Fruit fly (Drosophila melanogaster) whole organism, embryonic: ENCODE results near the gene Kah.

ENCODE experiments used
- B-H1 ChIP-seq: fragments of 200-800 bp; sonication (Bioruptor generic); IDR thresholded peaks from 3 replicates; pipeline ENCODE4 v1.3.6; 2022; ENCODE audit warnings: missing biosample characterization, missing genetic modification characterization
- Blimp-1 ChIP-seq: fragments of 200-800 bp; sonication (Bioruptor generic); optimal IDR thresholded peaks from 3 replicates; lab custom pipeline; 2018; ENCODE audit warnings: missing biosample characterization, missing genetic modification characterization, mild to moderate bottlenecking, moderate library complexity, missing genetic modification reagents
- CG10321 ChIP-seq: fragments of 200-800 bp; sonication (Bioruptor generic); IDR thresholded peaks from 2 replicates; pipeline ENCODE4 v1.3.6; 2022; ENCODE audit warnings: missing biosample characterization, missing genetic modification characterization
- CG10543 ChIP-seq: fragments of 200-800 bp; sonication (Bioruptor generic); optimal IDR thresholded peaks from 3 replicates; lab custom pipeline; 2017; ENCODE audit warnings: missing biosample characterization, mild to moderate bottlenecking, missing genetic modification characterization, moderate library complexity
- CG11696 ChIP-seq: fragments of 200-800 bp; sonication (Bioruptor generic); IDR thresholded peaks from 2 replicates; pipeline ENCODE4 v1.3.6; 2022; ENCODE audit warnings: missing biosample characterization, missing genetic modification characterization
- CG12236 ChIP-seq: fragments of 200-800 bp; sonication (Bioruptor generic); optimal IDR thresholded peaks from 2 replicates; lab custom pipeline; 2016; ENCODE audit warnings: missing biosample characterization, missing genetic modification characterization
- CG14965 ChIP-seq: fragments of 200-800 bp; sonication (Bioruptor generic); optimal IDR thresholded peaks from 2 replicates; lab custom pipeline; 2016; ENCODE audit warnings: missing biosample characterization, missing genetic modification characterization, borderline replicate concordance
- CG15269 ChIP-seq: fragments of 200-800 bp; sonication (Bioruptor generic); optimal IDR thresholded peaks from 2 replicates; lab custom pipeline; 2018; ENCODE audit warnings: missing biosample characterization, mild to moderate bottlenecking, missing genetic modification characterization, moderate library complexity
- CG1832 ChIP-seq: fragments of 200-800 bp; sonication (Bioruptor generic); optimal IDR thresholded peaks from 2 replicates; lab custom pipeline; 2017; ENCODE audit warnings: missing biosample characterization, mild to moderate bottlenecking, missing genetic modification characterization, inconsistent platforms
- CG18476 ChIP-seq: fragments of 200-800 bp; sonication (Bioruptor generic); optimal IDR thresholded peaks from 2 replicates; lab custom pipeline; 2016; ENCODE audit warnings: missing biosample characterization, mild to moderate bottlenecking, missing genetic modification characterization
- CG2116 ChIP-seq: fragments of 200-800 bp; sonication (Bioruptor generic); optimal IDR thresholded peaks from 3 replicates; lab custom pipeline; 2018; ENCODE audit warnings: missing biosample characterization, mild to moderate bottlenecking, missing genetic modification characterization
- CG31224 ChIP-seq: fragments of 200-800 bp; sonication (Bioruptor generic); IDR thresholded peaks from 2 replicates; pipeline ENCODE4 v1.3.6; 2022; ENCODE audit warnings: missing biosample characterization, missing genetic modification characterization
- CG34224 ChIP-seq: fragments of 200-800 bp; sonication (Bioruptor generic); IDR thresholded peaks from 3 replicates; pipeline ENCODE4 v1.3.6; 2022; ENCODE audit warnings: missing biosample characterization, missing genetic modification characterization; ENCODE audit not compliant: partially characterized antibody
- CG34422 ChIP-seq: fragments of 200-800 bp; sonication (Bioruptor generic); IDR thresholded peaks from 3 replicates; pipeline ENCODE4 v1.3.6; 2022; ENCODE audit warnings: missing biosample characterization, missing genetic modification characterization
- CG4617 ChIP-seq: fragments of 200-800 bp; sonication (Bioruptor generic); optimal IDR thresholded peaks from 3 replicates; lab custom pipeline; 2016; ENCODE audit warnings: missing biosample characterization, missing genetic modification characterization, borderline replicate concordance
- CG4854 ChIP-seq: fragments of 200-800 bp; sonication (Bioruptor generic); optimal IDR thresholded peaks from 2 replicates; lab custom pipeline; 2016; ENCODE audit warnings: missing biosample characterization, missing genetic modification characterization, inconsistent platforms
- CG5953 ChIP-seq: fragments of 200-800 bp; sonication (Bioruptor generic); IDR thresholded peaks from 2 replicates; pipeline ENCODE4 v1.3.6; 2022; ENCODE audit warnings: missing biosample characterization, missing genetic modification characterization
- CG6175 ChIP-seq: fragments of 200-800 bp; sonication (Bioruptor generic); IDR thresholded peaks from 3 replicates; pipeline ENCODE4 v1.3.6; 2022; ENCODE audit warnings: missing biosample characterization, missing genetic modification characterization
- CG7556 ChIP-seq: fragments of 200-800 bp; sonication (Bioruptor generic); optimal IDR thresholded peaks from 2 replicates; lab custom pipeline; 2017; ENCODE audit warnings: missing biosample characterization, mild to moderate bottlenecking, missing genetic modification characterization
- CG7745 ChIP-seq: fragments of 200-800 bp; sonication (Bioruptor generic); optimal IDR thresholded peaks from 2 replicates; lab custom pipeline; 2018; ENCODE audit warnings: missing biosample characterization, mild to moderate bottlenecking, missing genetic modification characterization, moderate library complexity
- Dfd ChIP-seq, 2 experiments: fragments of >200 bp; optimal IDR thresholded peaks; 2 replicates each; lab custom pipeline; 2017; ENCODE audit warnings: missing biosample characterization in 2 of 2, missing genetic modification characterization in 2 of 2
- Dip2 ChIP-seq: fragments of 200-800 bp; sonication (Bioruptor generic); IDR thresholded peaks from 2 replicates; pipeline ENCODE4 v1.3.6; 2022; ENCODE audit warnings: missing biosample characterization, missing genetic modification characterization
- Eip74EF ChIP-seq, 2 experiments: fragments of 200-800 bp in 1 of 2; fragments of >200 bp in 1 of 2; sonication (Bioruptor generic) in 1 of 2; optimal IDR thresholded peaks; 2 replicates each; lab custom pipeline; 2017 to 2019; ENCODE audit warnings: missing biosample characterization in 2 of 2, missing genetic modification characterization in 2 of 2, mild to moderate bottlenecking in 1 of 2, moderate library complexity in 1 of 2
- Hr3 ChIP-seq: fragments of 200-800 bp; sonication (Bioruptor generic); optimal IDR thresholded peaks from 3 replicates; lab custom pipeline; 2016; ENCODE audit warnings: missing biosample characterization, missing genetic modification characterization
- Hr78 ChIP-seq, 2 experiments: fragments of 200-800 bp in 1 of 2; fragments of >200 bp in 1 of 2; sonication (Bioruptor generic) in 1 of 2; optimal IDR thresholded peaks; 2 replicates each; lab custom pipeline; 2017 to 2019; ENCODE audit warnings: missing biosample characterization in 2 of 2, missing genetic modification characterization in 2 of 2, mild to moderate bottlenecking in 1 of 2, moderate library complexity in 1 of 2
- NFAT ChIP-seq: fragments of 200-800 bp; sonication (Bioruptor generic); IDR thresholded peaks from 2 replicates; pipeline ENCODE4 v1.3.6; 2022; ENCODE audit warnings: missing biosample characterization, missing genetic modification characterization
- ara ChIP-seq: fragments of 200-800 bp; sonication (Bioruptor generic); IDR thresholded peaks from 2 replicates; pipeline ENCODE4 v1.3.6; 2022; ENCODE audit warnings: missing biosample characterization, missing genetic modification characterization
- br ChIP-seq: fragments of >200 bp; optimal IDR thresholded peaks from 2 replicates; lab custom pipeline; 2017
- cad ChIP-seq: fragments of >200 bp; optimal IDR thresholded peaks from 2 replicates; lab custom pipeline; 2017; ENCODE audit warnings: missing biosample characterization, missing genetic modification characterization
- ci ChIP-seq: fragments of 200-800 bp; sonication (Bioruptor generic); IDR thresholded peaks from 3 replicates; pipeline ENCODE4 v1.3.6; 2022; ENCODE audit warnings: missing biosample characterization, missing genetic modification characterization
- crc ChIP-seq: fragments of 200-800 bp; sonication (Bioruptor generic); optimal IDR thresholded peaks from 2 replicates; lab custom pipeline; 2016; ENCODE audit warnings: missing biosample characterization, missing genetic modification characterization
- dan ChIP-seq: fragments of 200-800 bp; sonication (Bioruptor generic); IDR thresholded peaks from 2 replicates; pipeline ENCODE4 v1.3.6; 2022; ENCODE audit warnings: missing biosample characterization, missing genetic modification characterization
- disco-r ChIP-seq: fragments of 200-800 bp; sonication (Bioruptor generic); optimal IDR thresholded peaks from 2 replicates; lab custom pipeline; 2016; ENCODE audit warnings: missing biosample characterization, missing genetic modification characterization
- gsb-n ChIP-seq: fragments of 200-800 bp; sonication (Bioruptor generic); optimal IDR thresholded peaks from 3 replicates; lab custom pipeline; 2018; ENCODE audit warnings: missing biosample characterization, mild to moderate bottlenecking, missing genetic modification characterization
- hkb ChIP-seq, 2 experiments: fragments of 200-800 bp in 1 of 2; fragments of >200 bp in 1 of 2; sonication (Bioruptor generic) in 1 of 2; IDR thresholded peaks in 1 of 2; optimal IDR thresholded peaks in 1 of 2; 2 replicates each; pipeline versions ENCODE4 v1.3.6 to Lab custom; 2017 to 2022; ENCODE audit warnings: missing biosample characterization in 1 of 2, missing genetic modification characterization in 1 of 2
- hth ChIP-seq: fragments of >200 bp; optimal IDR thresholded peaks from 2 replicates; lab custom pipeline; 2017; ENCODE audit warnings: inconsistent platforms
- inv ChIP-seq: fragments of 200-800 bp; sonication (Bioruptor generic); IDR thresholded peaks from 2 replicates; pipeline ENCODE4 v1.3.6; 2022; ENCODE audit warnings: missing biosample characterization, missing genetic modification characterization; ENCODE audit not compliant: partially characterized antibody
- kah ChIP-seq: fragments of 200-800 bp; sonication (Bioruptor generic); optimal IDR thresholded peaks from 2 replicates; lab custom pipeline; 2018; ENCODE audit warnings: missing biosample characterization, mild to moderate bottlenecking, missing genetic modification characterization
- kni ChIP-seq: fragments of 200-800 bp; sonication (Bioruptor generic); optimal IDR thresholded peaks from 3 replicates; lab custom pipeline; 2017; ENCODE audit warnings: mild to moderate bottlenecking, missing biosample characterization, missing genetic modification reagents, missing genetic modification characterization
- lmd ChIP-seq: fragments of 200-800 bp; sonication (Bioruptor generic); IDR thresholded peaks from 2 replicates; pipeline ENCODE4 v1.3.6; 2022; ENCODE audit warnings: missing biosample characterization, missing genetic modification characterization
- lov ChIP-seq, 2 experiments: fragments of 200-800 bp in 1 of 2; fragments of >200 bp in 1 of 2; sonication (Bioruptor generic) in 1 of 2; IDR thresholded peaks in 1 of 2; optimal IDR thresholded peaks in 1 of 2; 2 replicates in 1 of 2; 3 replicates in 1 of 2; pipeline versions ENCODE4 v1.3.6 to Lab custom; 2017 to 2022; ENCODE audit warnings: missing biosample characterization in 1 of 2, missing genetic modification characterization in 1 of 2
- nmo ChIP-seq: fragments of 200-800 bp; sonication (Bioruptor generic); optimal IDR thresholded peaks from 2 replicates; lab custom pipeline; 2018; ENCODE audit warnings: missing biosample characterization, mild to moderate bottlenecking, missing genetic modification characterization, moderate library complexity
- pros ChIP-seq: fragments of 200-800 bp; sonication (Bioruptor generic); optimal IDR thresholded peaks from 3 replicates; lab custom pipeline; 2019; ENCODE audit warnings: missing biosample characterization, mild to moderate bottlenecking, missing genetic modification characterization, moderate library complexity
- ro ChIP-seq: fragments of 200-800 bp; sonication (Bioruptor generic); IDR thresholded peaks from 2 replicates; pipeline ENCODE4 v1.3.6; 2022; ENCODE audit warnings: missing biosample characterization, missing genetic modification characterization
- row ChIP-seq: fragments of 200-800 bp; sonication (Bioruptor generic); IDR thresholded peaks from 3 replicates; pipeline ENCODE4 v1.3.6; 2022; ENCODE audit warnings: missing biosample characterization, missing genetic modification characterization
- run ChIP-seq: fragments of 200-800 bp; sonication (Bioruptor generic); optimal IDR thresholded peaks from 3 replicates; lab custom pipeline; 2018; ENCODE audit warnings: missing biosample characterization, mild to moderate bottlenecking, missing genetic modification characterization
- sd ChIP-seq: fragments of 200-800 bp; sonication (Bioruptor generic); optimal IDR thresholded peaks from 3 replicates; lab custom pipeline; 2018; ENCODE audit warnings: missing biosample characterization, mild to moderate bottlenecking, missing genetic modification characterization, moderate library complexity
- sima ChIP-seq: fragments of 200-800 bp; sonication (Bioruptor generic); optimal IDR thresholded peaks from 2 replicates; lab custom pipeline; 2016; ENCODE audit warnings: missing biosample characterization, missing genetic modification characterization
- slbo ChIP-seq: fragments of 200-800 bp; sonication (Bioruptor generic); IDR thresholded peaks from 2 replicates; pipeline ENCODE4 v1.3.6; 2022; ENCODE audit warnings: missing biosample characterization, missing genetic modification characterization
- tgo ChIP-seq: fragments of 200-800 bp; sonication (Bioruptor generic); IDR thresholded peaks from 3 replicates; pipeline ENCODE4 v1.3.6; 2022; ENCODE audit warnings: missing biosample characterization, missing genetic modification characterization
- unpg ChIP-seq: fragments of 200-800 bp; sonication (Bioruptor generic); optimal IDR thresholded peaks from 3 replicates; lab custom pipeline; 2018; ENCODE audit warnings: missing biosample characterization, mild to moderate bottlenecking, missing genetic modification characterization, moderate library complexity

Gene Kah

DNA sequence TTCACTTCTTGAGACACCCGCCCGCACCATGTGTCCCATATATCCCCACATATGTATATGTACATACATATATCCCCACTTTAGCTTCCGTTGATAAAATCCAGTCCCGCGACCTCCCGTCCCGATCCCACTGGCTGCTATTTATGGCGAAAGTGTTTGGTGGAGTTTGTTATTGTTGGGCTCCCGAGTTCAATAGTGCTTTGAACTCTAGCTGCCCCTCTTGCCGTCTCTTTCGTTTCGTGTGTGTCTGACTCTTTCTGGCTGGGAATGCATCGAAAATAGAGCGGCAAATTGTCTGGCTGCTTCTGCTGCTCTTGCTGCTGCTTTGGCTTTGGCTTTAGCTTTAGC is 45.9 kb upstream of the Kah start:
- TF ChIP-seq pros (GFP tag; lab: Kevin White, UChicago) (peak; percentile 17), ara (GFP tag; lab: Robert Waterston, UW) (no peak), CG4854 (GFP tag; lab: Kevin White, UChicago) (no peak), run (tag; lab: Kevin White, UChicago) (no peak), Hr78 (GFP tag; optimal IDR thresholded peaks at IDR 0.05; lab: Kevin White, UChicago) (peak in 1 of 2 experiments; percentile 96), slbo (GFP tag; lab: Robert Waterston, UW) (no peak), kni (peak; percentile 67), NFAT (no peak), crc (no peak), dan (GFP tag; lab: Robert Waterston, UW) (no peak), CG12236 (GFP tag; lab: Kevin White, UChicago) (no peak), CG34422 (no peak), lmd (GFP tag; lab: Robert Waterston, UW) (no peak), ro (GFP tag; lab: Robert Waterston, UW) (0 out of 2 replicates have a peak, but pooled peaks have one; percentile 4), gsb-n (tag; lab: Kevin White, UChicago) (no peak), cad (GFP tag; lab: Kevin White, UChicago) (no peak), tgo (no peak), CG2116 (GFP tag; lab: Kevin White, UChicago) (no peak), CG1832 (GFP tag; lab: Kevin White, UChicago) (peak; percentile 54), kah (GFP tag; lab: Kevin White, UChicago) (peak; percentile 73), Blimp-1 (GFP tag; lab: Kevin White, UChicago) (peak; percentile 85), CG6175 (GFP tag; lab: Robert Waterston, UW) (no peak), CG7556 (GFP tag; lab: Kevin White, UChicago) (peak; percentile 32), CG31224 (no peak), CG18476 (GFP tag; lab: Kevin White, UChicago) (no peak), nmo (GFP tag; lab: Kevin White, UChicago) (no peak), Hr3 (GFP tag; lab: Kevin White, UChicago) (no peak), inv (no peak), CG10321 (GFP tag; lab: Robert Waterston, UW) (peak; percentile 31; the same call in 1 of the 2 replicates), hth (no peak), sd (tag; lab: Kevin White, UChicago) (peak; percentile 86), CG34224 (GFP tag; lab: Robert Waterston, UW) (no peak), hkb (optimal IDR thresholded peaks at IDR 0.05; lab: Kevin White, UChicago) (no peak), hkb (GFP tag; IDR thresholded peaks at IDR 0.05; lab: Robert Waterston, UW) (no peak), row (GFP tag; lab: Robert Waterston, UW) (no peak), unpg (no peak), CG4617 (GFP tag; lab: Kevin White, UChicago) (no peak), CG5953 (GFP tag; lab: Robert Waterston, UW) (no peak), CG15269 (tag; lab: Kevin White, UChicago) (no peak), Dfd (GFP tag; optimal IDR thresholded peaks at IDR 0.05; lab: Kevin White, UChicago) (no peak), CG11696 (no peak), CG7745 (no peak), B-H1 (GFP tag; lab: Robert Waterston, UW) (no peak), ci (GFP tag; lab: Robert Waterston, UW) (no peak), br (no peak), lov (optimal IDR thresholded peaks at IDR 0.05; lab: Kevin White, UChicago) (no peak), lov (GFP tag; IDR thresholded peaks at IDR 0.05; lab: Robert Waterston, UW) (no peak), CG14965 (GFP tag; lab: Kevin White, UChicago) (peak; percentile 21), Dip2 (GFP tag; lab: Robert Waterston, UW) (0 out of 2 replicates have a peak, but pooled peaks have one; percentile 2), CG10543 (GFP tag; lab: Kevin White, UChicago) (no peak), Eip74EF (GFP tag; optimal IDR thresholded peaks at IDR 0.05; lab: Kevin White, UChicago) (peak in 1 of 2 experiments; percentile 16), disco-r (GFP tag; lab: Kevin White, UChicago) (no peak), sima (GFP tag; lab: Kevin White, UChicago) (no peak)
